Fruit fly (Drosophila melanogaster) whole organism, larva: ENCODE results near the gene Srp68.

Experiments
- noc ChIP-seq: fragments of 200-800 bp; sonication (Bioruptor generic); optimal IDR thresholded peaks from 3 replicates; lab custom pipeline; 2019; ENCODE audit warnings: missing biosample characterization, mild to moderate bottlenecking, missing genetic modification characterization, moderate library complexity

Gene Srp68

DNA sequence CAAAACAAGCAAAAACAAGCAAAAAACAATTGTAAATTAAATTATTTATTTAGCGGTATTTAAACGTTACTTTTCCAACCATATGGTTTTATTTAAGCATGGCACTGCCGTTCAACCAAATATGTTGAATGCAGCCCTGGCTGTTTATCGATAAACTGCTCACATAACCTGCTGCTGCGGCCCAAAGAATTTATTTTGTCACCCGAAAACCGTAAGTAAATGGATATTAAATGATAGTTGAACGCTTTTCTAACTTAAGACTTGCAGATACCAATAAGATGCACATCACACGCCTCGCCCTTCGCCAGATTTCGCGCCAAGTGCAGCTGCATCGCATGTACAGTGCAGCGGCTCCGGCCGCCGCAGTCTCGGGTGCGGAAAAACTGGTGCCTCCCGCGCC, 18.2 kb upstream of the Srp68 start, which contains the start of gene mRpL12:
mRpL12 (plus strand) TSS at position 123 of the 400 bp plus-strand sequence.
- TF ChIP-seq noc (tag; lab: Kevin White, UChicago), result no peak

DNA sequence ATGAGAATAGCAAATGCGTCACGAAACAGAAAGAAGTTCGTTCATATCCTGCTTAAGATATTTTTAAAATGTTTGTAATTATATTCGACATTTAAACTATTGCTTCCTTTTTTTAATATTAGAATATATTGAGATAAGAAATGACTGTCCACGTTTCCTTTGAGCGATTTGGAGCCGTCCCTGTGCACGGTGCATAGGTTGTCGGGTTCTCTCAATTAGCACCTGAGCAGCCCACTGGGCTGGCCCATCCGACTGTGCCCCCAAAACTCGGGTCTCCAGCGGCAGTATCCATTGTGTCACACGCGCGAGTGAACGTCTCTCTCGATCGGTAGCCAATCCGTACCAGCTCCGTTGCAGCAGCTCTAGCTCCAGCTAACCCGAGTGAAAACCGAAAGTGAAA, 16.3 kb upstream of the Srp68 start, which contains the start of gene CG13313:
CG13313 (plus strand) TSS at position 301 of the 400 bp plus-strand sequence.
- TF ChIP-seq noc (tag; lab: Kevin White, UChicago), result no peak

DNA sequence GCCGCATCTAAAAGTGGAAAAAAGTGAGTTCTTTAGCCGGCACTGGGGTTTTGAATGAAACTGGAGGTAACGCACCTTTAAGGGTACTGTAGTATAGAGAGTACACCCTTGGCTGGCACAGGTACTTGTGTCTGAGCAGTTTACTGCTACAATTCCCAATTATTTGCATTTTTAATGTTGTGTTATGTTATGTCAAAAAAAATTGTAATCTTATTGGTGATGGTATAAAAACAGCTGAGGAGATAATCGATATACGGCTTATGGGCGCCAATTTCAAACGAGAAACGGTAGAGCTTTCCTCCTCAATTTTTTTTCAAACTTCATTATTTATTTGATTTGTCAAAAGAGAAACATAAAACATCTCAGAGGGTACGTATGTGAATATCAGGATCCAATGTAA, 10.4 kb upstream of the Srp68 start, which contains the start of gene ValRS-m:
ValRS-m (minus strand) TSS at position 312 of the 400 bp plus-strand sequence.
- no peak for TF ChIP-seq noc (tag; lab: Kevin White, UChicago)

DNA sequence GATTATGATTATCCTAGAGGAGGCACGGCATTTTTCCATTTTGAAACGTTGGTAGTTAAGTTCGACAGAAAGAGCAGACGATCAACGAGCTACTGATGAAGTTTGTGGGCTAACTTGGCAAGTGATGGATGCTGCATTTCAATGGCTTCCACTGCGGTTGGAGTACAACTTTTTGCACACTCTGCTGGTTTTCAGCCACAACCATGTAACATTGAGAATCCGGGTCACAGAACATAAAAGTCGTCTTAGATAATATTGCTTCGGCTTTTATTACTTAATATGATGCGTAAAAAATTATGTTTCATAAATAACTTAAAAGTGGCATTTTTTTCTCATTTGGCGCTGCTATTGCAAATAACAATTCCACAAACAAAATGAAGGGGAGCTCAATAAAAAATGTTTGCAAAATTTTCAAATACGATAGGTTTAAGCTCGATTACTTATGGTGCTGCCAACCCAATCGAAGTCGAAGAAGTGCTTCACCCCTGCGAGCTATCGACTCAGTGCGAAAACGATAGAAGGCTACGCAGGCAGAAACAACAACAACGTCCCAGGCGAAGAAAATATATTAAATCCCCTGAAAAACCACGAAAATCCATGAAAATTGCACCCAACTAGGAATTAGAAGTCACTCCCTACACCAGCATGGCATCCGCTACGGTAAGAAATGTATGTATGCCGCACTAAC, 8.4 kb upstream of the Srp68 start, which contains the start of the genes CG5653 and CG5021:
CG5653 (minus strand) TSS at position 51 of the 688 bp plus-strand sequence.
CG5021 (plus strand) TSS at position 506 of the 688 bp plus-strand sequence.
- no peak for TF ChIP-seq noc (tag; lab: Kevin White, UChicago)

DNA sequence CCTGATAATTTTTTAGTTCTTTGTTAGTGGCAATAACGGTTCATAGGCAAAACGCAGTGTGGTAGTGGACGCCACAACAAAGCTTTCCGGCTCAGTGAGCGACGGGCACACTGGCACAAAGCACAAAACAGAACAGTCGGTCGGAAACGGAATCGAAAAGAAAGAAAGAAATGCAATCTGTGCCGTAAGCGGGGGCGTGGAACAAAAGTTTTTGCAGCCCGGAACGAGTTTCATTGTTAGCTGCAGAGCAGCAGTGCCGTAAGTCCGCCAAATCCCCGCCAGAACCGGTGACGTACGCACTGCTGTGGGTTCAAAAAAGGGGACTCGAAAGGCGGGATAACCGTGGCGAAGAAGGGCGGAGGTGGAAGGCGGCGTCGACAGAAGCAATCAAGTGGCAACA, 6.4 kb upstream of the Srp68 start, which contains the start of gene CG5026:
CG5026 (plus strand) TSS at position 92 of the 400 bp plus-strand sequence.
- no peak for TF ChIP-seq noc (tag; lab: Kevin White, UChicago)

DNA sequence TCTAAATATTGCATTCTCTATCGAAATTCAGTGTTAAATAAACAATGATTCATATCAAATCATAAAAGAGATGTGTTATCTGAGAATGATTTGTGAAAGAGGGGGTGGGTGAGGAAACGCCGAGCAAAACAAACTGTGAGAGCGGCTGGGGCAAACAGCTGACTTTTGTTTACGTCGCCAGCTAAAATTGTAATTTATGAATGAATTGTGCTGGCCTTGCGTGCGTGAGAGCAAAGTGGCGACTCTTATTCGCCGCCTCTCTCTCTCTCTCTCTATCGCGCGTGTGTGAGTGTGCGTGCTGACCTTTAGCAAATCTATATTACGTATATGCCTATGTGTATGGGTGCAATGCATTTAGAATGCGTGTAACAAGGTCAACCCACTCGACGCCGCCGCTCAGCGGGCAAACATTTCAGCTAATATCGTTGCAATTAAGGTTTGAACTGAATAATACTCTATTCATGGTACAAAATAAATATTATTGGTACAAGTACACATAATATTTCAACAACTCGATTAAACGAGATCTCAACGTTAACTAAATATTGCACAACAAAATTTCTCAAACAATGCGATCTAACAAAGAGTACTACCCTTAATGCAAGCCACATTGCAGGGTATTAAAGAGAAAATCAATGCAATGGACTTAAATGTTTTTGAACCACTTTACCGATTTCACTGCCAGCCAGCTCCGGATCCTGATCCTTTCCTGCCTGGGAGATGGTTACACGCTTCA, 4.0 kb downstream of the Srp68 start:
- no peak for TF ChIP-seq noc (tag; lab: Kevin White, UChicago)

DNA sequence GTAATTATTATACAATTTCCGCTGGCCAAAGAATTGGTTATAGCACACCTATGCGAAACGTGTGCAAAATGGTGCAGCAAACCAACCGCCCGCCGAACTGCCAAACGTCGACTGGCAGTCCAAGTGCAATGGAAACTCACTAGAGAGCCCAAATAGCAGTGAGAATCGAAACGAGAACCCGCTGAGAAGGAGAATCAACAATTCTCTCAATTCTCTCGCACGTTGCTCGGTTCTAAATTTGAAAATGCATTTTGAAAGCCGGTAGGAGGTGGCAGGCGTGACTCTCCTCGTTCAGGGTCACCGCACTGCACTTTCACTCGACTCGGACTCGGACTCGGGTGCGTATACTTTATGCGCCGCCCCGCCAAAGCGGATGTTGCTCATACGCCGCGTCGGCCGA, 4.9 kb downstream of the Srp68 start, which contains the start of gene CG5644:
CG5644 (minus strand) TSS at position 101 of the 400 bp plus-strand sequence.
- no peak for TF ChIP-seq noc (tag; lab: Kevin White, UChicago)

DNA sequence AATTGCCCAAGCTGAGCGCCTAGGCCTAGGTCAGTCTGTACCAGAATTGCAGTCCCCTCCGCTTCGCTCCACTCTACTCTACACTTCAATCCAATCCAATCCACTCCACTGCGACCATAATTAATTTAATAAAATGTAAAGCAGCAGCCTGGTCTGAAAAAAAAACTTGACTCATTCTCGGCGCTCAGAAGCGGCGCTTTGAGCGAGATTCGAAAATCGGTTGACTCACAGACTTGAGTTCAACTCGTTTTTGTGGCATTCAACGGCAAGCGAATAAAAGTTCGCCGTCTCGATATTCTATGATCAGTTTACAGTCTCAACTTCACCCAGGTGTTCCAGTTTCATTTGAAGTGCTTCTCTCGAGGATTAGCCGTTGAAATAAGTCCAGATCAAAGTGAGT, 6.6 kb downstream of the Srp68 start, which contains the start of gene CG13314:
CG13314 (plus strand) TSS at position 301 of the 400 bp plus-strand sequence.
- TF ChIP-seq noc (tag; lab: Kevin White, UChicago), result no peak

DNA sequence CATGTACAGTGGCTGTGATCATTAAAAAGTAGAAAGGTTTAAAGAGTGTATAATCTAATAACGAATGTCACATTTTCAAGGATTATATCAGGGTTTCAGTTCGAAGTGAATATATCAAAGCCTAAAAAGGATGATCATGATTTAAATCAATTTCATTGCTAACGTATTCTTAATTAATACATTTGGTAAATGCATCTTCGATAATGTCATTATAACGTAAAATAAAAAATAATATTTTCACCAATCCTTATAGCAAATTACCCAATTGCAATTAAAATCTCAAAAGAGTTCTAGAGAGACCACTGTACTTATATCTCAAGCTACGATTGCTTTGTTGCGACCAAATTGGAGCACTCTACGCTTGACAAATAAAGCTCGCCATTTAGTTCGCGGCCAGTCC, 7.2 kb downstream of the Srp68 start:
- no peak for TF ChIP-seq noc (tag; lab: Kevin White, UChicago)

DNA sequence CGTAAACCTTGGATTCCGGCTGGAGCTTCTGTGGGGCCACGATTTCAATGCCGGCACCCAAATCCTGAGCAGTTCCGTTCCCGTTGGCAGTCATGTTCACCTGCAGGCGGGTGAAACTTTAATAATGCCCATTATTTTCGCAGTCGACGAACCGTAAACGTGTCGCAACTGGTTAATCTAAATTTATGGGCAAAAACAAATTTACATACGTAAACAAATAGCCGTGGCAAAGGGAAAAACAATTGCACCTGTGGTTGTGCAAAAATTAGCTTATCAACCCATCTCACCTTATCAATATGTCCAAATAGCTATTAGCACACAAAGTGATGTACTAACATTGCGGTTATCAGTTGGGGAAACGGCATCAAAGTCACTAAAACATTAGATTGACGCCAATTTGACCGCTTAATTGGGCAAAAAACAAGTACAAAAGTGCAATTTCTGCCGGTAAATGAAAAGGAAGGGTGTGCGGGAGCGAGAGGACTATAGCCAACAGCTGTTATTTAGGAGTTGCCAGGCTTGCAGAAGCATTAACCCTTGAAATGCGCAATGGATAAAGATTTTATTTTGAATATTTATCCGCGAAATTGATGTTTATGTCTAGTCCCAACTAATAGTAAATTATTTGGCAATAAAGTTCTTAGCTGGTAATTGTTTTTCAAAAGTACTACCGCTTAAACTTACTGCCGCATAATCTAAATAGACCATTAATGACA, 10.4 kb downstream of the Srp68 start:
- TF ChIP-seq noc (tag; lab: Kevin White, UChicago), result no peak

DNA sequence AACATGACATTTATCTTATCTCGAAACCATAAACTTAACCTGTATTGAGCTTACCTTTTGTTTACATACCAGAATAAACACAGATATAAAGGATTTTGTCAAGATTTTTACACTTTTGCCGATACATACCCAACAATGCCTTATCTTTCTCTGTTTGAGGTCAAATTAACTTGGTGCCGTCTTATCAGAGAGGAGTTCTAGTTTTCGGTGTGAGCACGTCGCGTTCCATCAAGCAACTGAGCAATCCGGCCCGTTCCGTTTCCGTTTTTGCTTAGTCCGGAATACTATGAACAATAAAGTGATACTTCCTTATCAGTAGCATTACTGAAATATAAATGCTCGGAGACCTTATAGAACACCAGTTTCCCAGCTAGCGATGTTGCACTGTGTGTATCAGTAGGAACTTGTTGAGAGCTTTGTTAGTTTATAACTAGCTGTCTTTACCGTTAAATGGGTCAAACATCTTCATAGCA, 11.0 kb downstream of the Srp68 start, which contains the start of gene Galk:
Galk (minus strand) TSS at position 244 of the 473 bp plus-strand sequence.
- TF ChIP-seq noc (tag; lab: Kevin White, UChicago), result peak; percentile 79

DNA sequence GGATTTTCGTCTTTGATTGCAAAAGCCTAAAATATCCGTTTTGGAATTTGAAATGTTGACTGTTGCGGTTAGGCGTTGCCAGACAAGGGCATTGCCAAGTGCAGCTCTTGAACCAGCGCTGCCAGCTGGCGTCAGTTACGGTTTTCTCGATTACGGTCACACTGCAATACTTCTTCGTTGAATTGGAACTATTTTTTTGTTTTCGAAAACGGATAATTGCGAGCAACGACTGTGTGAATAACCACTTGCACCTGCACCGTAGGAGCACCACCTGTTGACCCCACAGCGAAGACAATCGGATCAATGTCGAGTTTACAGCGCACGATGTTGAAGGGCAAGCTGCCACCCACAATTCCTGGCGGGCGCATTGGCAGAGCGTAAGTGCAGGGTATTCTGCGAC, 11.7 kb downstream of the Srp68 start, which contains the start of gene CG5068:
CG5068 (plus strand) TSS at position 129 of the 400 bp plus-strand sequence.
- no peak for TF ChIP-seq noc (tag; lab: Kevin White, UChicago)

DNA sequence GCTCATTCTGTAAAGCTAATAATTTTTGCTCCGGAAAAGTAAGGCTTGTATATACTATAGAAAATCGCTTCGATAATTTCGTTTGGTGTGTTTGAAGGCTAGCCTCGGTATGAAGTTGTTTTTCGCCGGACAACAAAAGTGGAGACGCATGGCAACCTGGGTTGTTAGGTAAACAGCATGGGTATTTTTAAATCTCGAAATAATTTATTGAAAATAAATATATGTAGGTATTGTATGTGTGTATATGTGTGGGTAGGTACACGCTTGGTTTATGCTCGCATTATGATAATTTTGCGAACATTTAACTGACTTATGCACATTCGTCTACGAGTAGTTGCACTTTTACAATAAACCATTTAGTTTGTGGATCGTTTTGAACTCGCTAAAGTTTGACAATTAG, 15.3 kb downstream of the Srp68 start, which contains the start of gene CG5280:
CG5280 (minus strand) TSS at position 101 of the 400 bp plus-strand sequence.
- TF ChIP-seq noc (tag; lab: Kevin White, UChicago), result no peak

DNA sequence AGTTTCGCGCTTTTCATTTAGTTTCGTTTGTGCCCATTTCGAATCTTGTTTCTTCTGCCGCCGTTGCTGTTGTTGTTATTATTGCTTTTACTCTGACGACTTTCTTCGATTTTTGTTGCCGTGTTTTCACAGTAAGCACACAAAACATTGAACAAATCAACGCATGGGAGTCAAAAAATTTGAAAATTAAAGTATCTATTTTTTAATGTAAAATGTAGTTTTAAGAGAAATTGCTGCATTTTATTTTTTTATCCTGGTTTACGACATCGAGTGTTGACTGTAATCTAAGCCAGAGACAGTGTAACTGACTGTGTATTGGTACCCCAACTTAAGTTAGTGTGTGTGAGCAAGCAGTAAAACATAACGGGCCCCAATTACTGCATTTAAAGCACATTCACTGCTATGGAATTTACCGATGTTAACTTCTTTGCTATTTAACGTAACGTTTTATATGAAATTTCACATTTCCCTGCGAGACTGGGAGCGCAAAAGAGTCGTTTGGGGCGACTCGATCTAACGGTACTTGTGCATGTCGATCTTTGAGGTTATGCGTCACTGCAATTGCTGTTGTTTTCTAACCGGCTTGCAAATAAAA, 21.4 kb downstream of the Srp68 start:
- peak; percentile 83 for TF ChIP-seq noc (tag; lab: Kevin White, UChicago)
